Fruit fly (Drosophila melanogaster) whole organism, wandering third instar larva: Measurements from ENCODE around the gene janB.
A peak's percentile ranks its signal among the peaks of the same experiment; 100 is the strongest.

ENCODE experiments used
- Abd-B ChIP-seq: fragments of >200 bp; optimal IDR thresholded peaks from 2 replicates; lab custom pipeline; 2017; ENCODE audit warnings: missing biosample characterization, missing genetic modification characterization
- CG32264 ChIP-seq: fragments of 200-800 bp; sonication (Bioruptor generic); optimal IDR thresholded peaks from 2 replicates; lab custom pipeline; 2016; ENCODE audit warnings: missing biosample characterization, missing genetic modification characterization
- CrebA ChIP-seq: fragments of 200-800 bp; sonication (Bioruptor generic); optimal IDR thresholded peaks from 2 replicates; lab custom pipeline; 2016; ENCODE audit warnings: missing biosample characterization, mild to moderate bottlenecking, missing genetic modification characterization, borderline replicate concordance
- Dfd ChIP-seq: fragments of >200 bp; optimal IDR thresholded peaks from 2 replicates; lab custom pipeline; 2017; ENCODE audit warnings: missing biosample characterization, missing genetic modification characterization
- Dif ChIP-seq: fragments of 200-275, 200-300 bp; sonication (Bioruptor generic); optimal IDR thresholded peaks from 2 replicates; lab custom pipeline; 2018; ENCODE audit warnings: missing biosample characterization, missing genetic modification characterization; ENCODE audit not compliant: partially characterized antibody
- GATAd ChIP-seq: sonication (Bioruptor generic); optimal IDR thresholded peaks from 2 replicates; lab custom pipeline; 2016; ENCODE audit warnings: missing biosample characterization, missing genetic modification characterization
- HLH106 ChIP-seq: fragments of 200-800 bp; optimal IDR thresholded peaks from 3 replicates; lab custom pipeline; 2019; ENCODE audit warnings: missing biosample characterization, mild to moderate bottlenecking, missing genetic modification characterization, moderate library complexity
- Hnf4 ChIP-seq: fragments of 200-800 bp; sonication (Bioruptor generic); optimal IDR thresholded peaks from 2 replicates; lab custom pipeline; 2016; ENCODE audit warnings: missing biosample characterization, mild to moderate bottlenecking, missing genetic modification characterization
- Hr78 ChIP-seq: fragments of >200 bp; optimal IDR thresholded peaks from 2 replicates; lab custom pipeline; 2017; ENCODE audit warnings: missing biosample characterization, missing genetic modification characterization
- Hr83 ChIP-seq: fragments of 200-300 bp; sonication (Bioruptor generic); optimal IDR thresholded peaks from 2 replicates; lab custom pipeline; 2016; ENCODE audit warnings: missing biosample characterization, mild to moderate bottlenecking, missing genetic modification characterization, moderate library complexity; ENCODE audit not compliant: poor library complexity, severe bottlenecking
- Jra ChIP-seq: sonication (Bioruptor generic); optimal IDR thresholded peaks from 2 replicates; lab custom pipeline; 2016; ENCODE audit warnings: missing biosample characterization, missing genetic modification characterization
- Mio ChIP-seq: sonication (Bioruptor generic); optimal IDR thresholded peaks from 2 replicates; lab custom pipeline; 2016; ENCODE audit warnings: missing biosample characterization, missing genetic modification characterization
- Myc ChIP-seq: fragments of >200 bp; optimal IDR thresholded peaks from 2 replicates; lab custom pipeline; 2017
- N ChIP-seq: fragments of >200 bp; optimal IDR thresholded peaks from 2 replicates; lab custom pipeline; 2018; ENCODE audit warnings: missing biosample characterization, missing external identifiers, missing genetic modification characterization
- OdsH ChIP-seq: fragments of 200-800 bp; sonication (Bioruptor generic); optimal IDR thresholded peaks from 2 replicates; lab custom pipeline; 2016; ENCODE audit warnings: missing biosample characterization, mild to moderate bottlenecking, missing genetic modification characterization
- Rel ChIP-seq, 2 experiments: fragments of 200-800 bp; sonication (Bioruptor generic) in 1 of 2; optimal IDR thresholded peaks; 2 replicates in 1 of 2; 3 replicates in 1 of 2; lab custom pipeline; 2016 to 2019; ENCODE audit warnings: mild to moderate bottlenecking in 2 of 2, missing biosample characterization in 2 of 2, missing genetic modification characterization in 2 of 2, moderate library complexity in 1 of 2
- Sp1 ChIP-seq: fragments of 200-800 bp; sonication (Bioruptor generic); optimal IDR thresholded peaks from 3 replicates; lab custom pipeline; 2019; ENCODE audit warnings: missing biosample characterization, mild to moderate bottlenecking, missing genetic modification characterization, moderate library complexity
- Vsx2 ChIP-seq: fragments of 200-300, 225-300 bp; sonication (Bioruptor generic); optimal IDR thresholded peaks from 2 replicates; lab custom pipeline; 2018; ENCODE audit warnings: missing biosample characterization, missing genetic modification characterization; ENCODE audit not compliant: partially characterized antibody
- br ChIP-seq: fragments of 200-800 bp; sonication (Bioruptor generic); optimal IDR thresholded peaks from 2 replicates; lab custom pipeline; 2016; ENCODE audit warnings: missing biosample characterization, missing genetic modification characterization
- brk ChIP-seq: fragments of 200-800 bp; sonication (Bioruptor generic); optimal IDR thresholded peaks from 2 replicates; lab custom pipeline; 2016; ENCODE audit warnings: missing biosample characterization, mild to moderate bottlenecking, missing genetic modification characterization
- dl ChIP-seq, 2 experiments: fragments of 175-275, 200-275 bp in 1 of 2; fragments of 200-275 bp in 1 of 2; sonication (Bioruptor generic); optimal IDR thresholded peaks; lab custom pipeline; 2018; ENCODE audit warnings: mild to moderate bottlenecking in 2 of 2, missing biosample characterization in 2 of 2, missing genetic modification characterization in 2 of 2, moderate library complexity in 2 of 2; ENCODE audit not compliant: partially characterized antibody in 2 of 2, insufficient read depth in 1 of 2
- dmrt93B ChIP-seq: fragments of 200-800 bp; sonication (Bioruptor generic); optimal IDR thresholded peaks from 2 replicates; lab custom pipeline; 2018; ENCODE audit warnings: missing biosample characterization, mild to moderate bottlenecking, missing genetic modification characterization
- dsf ChIP-seq: sonication (Bioruptor generic); optimal IDR thresholded peaks from 2 replicates; lab custom pipeline; 2016; ENCODE audit warnings: missing biosample characterization, missing genetic modification characterization, borderline replicate concordance
- ey ChIP-seq: fragments of 200-800 bp; sonication (Bioruptor generic); optimal IDR thresholded peaks from 2 replicates; lab custom pipeline; 2016; ENCODE audit warnings: missing biosample characterization, missing genetic modification characterization
- foxo ChIP-seq, 2 experiments: fragments of 200-800 bp; sonication (Bioruptor generic); optimal IDR thresholded peaks; 2 replicates in 1 of 2; 3 replicates in 1 of 2; lab custom pipeline; 2016 to 2017; ENCODE audit warnings: missing biosample characterization in 2 of 2, missing genetic modification characterization in 2 of 2
- fru ChIP-seq: fragments of 200-800 bp; sonication (Bioruptor generic); optimal IDR thresholded peaks from 3 replicates; lab custom pipeline; 2016; ENCODE audit warnings: missing biosample characterization, mild to moderate bottlenecking, missing genetic modification characterization
- h ChIP-seq: fragments of 200-800 bp; sonication (Bioruptor generic); optimal IDR thresholded peaks from 3 replicates; lab custom pipeline; 2016; ENCODE audit warnings: missing biosample characterization, mild to moderate bottlenecking, missing genetic modification characterization
- jim ChIP-seq: fragments of 175-275, 200-325 bp; sonication (Bioruptor generic); optimal IDR thresholded peaks from 2 replicates; lab custom pipeline; 2016; ENCODE audit warnings: missing biosample characterization, mild to moderate bottlenecking, missing genetic modification characterization
- lola ChIP-seq: fragments of >200 bp; optimal IDR thresholded peaks from 2 replicates; lab custom pipeline; 2017; ENCODE audit warnings: missing biosample characterization, missing genetic modification characterization
- pan ChIP-seq: fragments of >200 bp; optimal IDR thresholded peaks from 2 replicates; lab custom pipeline; 2017
- rgr ChIP-seq: fragments of 200-800 bp; sonication (Bioruptor generic); optimal IDR thresholded peaks from 3 replicates; lab custom pipeline; 2016; ENCODE audit warnings: missing biosample characterization, mild to moderate bottlenecking, missing genetic modification characterization
- sv ChIP-seq: fragments of 200-800 bp; sonication (Bioruptor generic); optimal IDR thresholded peaks from 3 replicates; lab custom pipeline; 2016; ENCODE audit warnings: missing biosample characterization, missing genetic modification characterization
- tai ChIP-seq: sonication (Bioruptor generic); optimal IDR thresholded peaks from 2 replicates; lab custom pipeline; 2016; ENCODE audit warnings: missing biosample characterization, missing genetic modification characterization
- usp ChIP-seq: fragments of >200 bp; optimal IDR thresholded peaks from 2 replicates; lab custom pipeline; 2017; ENCODE audit warnings: missing biosample characterization, missing genetic modification characterization
- woc ChIP-seq: sonication (Bioruptor generic); optimal IDR thresholded peaks from 2 replicates; lab custom pipeline; 2016; ENCODE audit warnings: missing biosample characterization, mild to moderate bottlenecking, missing genetic modification characterization

The janB gene

dm6 chr3R:30014977-30015514, 23.5 kb downstream of the janB start, which contains the start of gene CG7920 (continued):
- TF ChIP-seq Mio (GFP tag; lab: Kevin White, UChicago): no peak
- peak; percentile 3 for TF ChIP-seq ey (GFP tag; lab: Kevin White, UChicago)
- no peak for TF ChIP-seq CrebA (GFP tag; lab: Kevin White, UChicago)
- TF ChIP-seq Vsx2 (GFP tag; lab: Kevin White, UChicago): peak; percentile 61
- no peak for TF ChIP-seq dmrt93B (GFP tag; lab: Kevin White, UChicago)
- peak; percentile 51 for TF ChIP-seq h
- TF ChIP-seq Dfd (GFP tag; lab: Kevin White, UChicago): no peak
- no peak for TF ChIP-seq dl (GFP tag; optimal IDR thresholded peaks at IDR 0.05; lab: Kevin White, UChicago; ENCODE audit: insufficient read depth in 1 of 2, partially characterized antibody in 2 of 2)
- peak; percentile 82 for TF ChIP-seq GATAd
- no peak for TF ChIP-seq tai

dm6 chr3R:30014480-30014879, 24.0 kb downstream of the janB start:
- TF ChIP-seq woc (no peak), ey (GFP tag; lab: Kevin White, UChicago) (no peak), tai (no peak), dsf (GFP tag; lab: Kevin White, UChicago) (no peak), lola (GFP tag; lab: Kevin White, UChicago) (no peak), Sp1 (no peak), Abd-B (GFP tag; lab: Kevin White, UChicago) (no peak), brk (GFP tag; lab: Kevin White, UChicago) (no peak), Myc (no peak)

dm6 chr3R:30013909-30014308, 24.6 kb downstream of the janB start:
- TF ChIP-seq tai (no peak), N (GFP tag; lab: Kevin White, UChicago) (no peak), dsf (GFP tag; lab: Kevin White, UChicago) (no peak), HLH106 (no peak), sv (no peak), CrebA (GFP tag; lab: Kevin White, UChicago) (no peak), Rel (GFP tag; optimal IDR thresholded peaks at IDR 0.05; lab: Kevin White, UChicago) (no peak), Rel (tag; optimal IDR thresholded peaks at IDR 0.05; lab: Kevin White, UChicago) (no peak), fru (GFP tag; lab: Kevin White, UChicago) (no peak), Hr78 (GFP tag; lab: Kevin White, UChicago) (no peak), Vsx2 (GFP tag; lab: Kevin White, UChicago) (no peak), Jra (no peak), ey (GFP tag; lab: Kevin White, UChicago) (no peak), lola (GFP tag; lab: Kevin White, UChicago) (no peak), Dfd (GFP tag; lab: Kevin White, UChicago) (no peak), woc (no peak), Hnf4 (no peak), Hr83 (GFP tag; lab: Kevin White, UChicago) (no peak), foxo (GFP tag; optimal IDR thresholded peaks at IDR 0.05; lab: Kevin White, UChicago) (no peak), pan (lab: Kevin White, UChicago) (no peak), br (GFP tag; lab: Kevin White, UChicago) (no peak)

DNA sequence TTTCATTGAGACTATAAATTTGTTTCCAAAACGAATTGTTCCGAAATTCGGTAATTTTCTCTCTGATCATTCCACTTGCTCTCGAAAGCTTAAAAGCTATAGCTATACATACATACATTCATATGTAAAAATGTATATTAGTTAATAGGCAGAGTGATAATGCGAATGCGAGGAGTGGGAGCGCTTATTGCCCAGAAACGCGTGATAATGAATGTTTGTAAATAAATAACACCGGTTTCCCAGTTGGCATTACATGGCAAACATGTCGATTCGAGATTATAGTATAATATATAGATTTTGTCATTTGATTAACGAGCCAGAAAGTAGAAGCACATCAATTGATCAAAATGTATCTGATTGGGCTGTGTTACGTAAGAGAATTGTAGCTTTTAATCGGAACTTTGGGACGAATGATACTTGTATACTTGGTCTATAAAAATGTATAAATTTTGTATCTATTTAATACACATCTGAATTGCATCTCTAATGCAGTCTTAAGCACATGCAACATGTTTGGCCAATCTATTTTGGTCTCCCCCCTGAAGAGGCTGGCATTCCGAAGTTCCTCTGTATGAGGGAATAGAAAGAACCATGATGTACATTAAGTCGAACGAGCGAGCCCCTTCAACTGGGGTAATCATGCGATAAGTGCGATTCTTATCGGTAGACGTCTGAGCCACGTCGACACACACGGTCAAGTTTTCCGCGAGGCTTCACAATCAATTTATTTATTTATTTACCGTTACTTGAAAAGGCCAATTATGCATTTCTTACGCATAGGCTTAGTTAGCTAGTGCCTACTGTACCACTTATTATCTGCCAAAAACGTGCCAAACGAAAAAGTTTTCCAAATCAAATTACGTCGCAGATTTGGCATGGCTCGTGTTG, 25.7 kb downstream of the janB start:
- TF ChIP-seq CrebA (GFP tag; lab: Kevin White, UChicago) (no peak), Hr83 (GFP tag; lab: Kevin White, UChicago) (no peak), Vsx2 (GFP tag; lab: Kevin White, UChicago) (no peak), usp (GFP tag; lab: Kevin White, UChicago) (no peak), tai (no peak), Abd-B (GFP tag; lab: Kevin White, UChicago) (no peak), Hnf4 (peak; percentile 27), Dif (no peak), Mio (GFP tag; lab: Kevin White, UChicago) (no peak), h (peak; percentile 68), br (GFP tag; lab: Kevin White, UChicago) (peak; percentile 25), jim (GFP tag; lab: Kevin White, UChicago) (no peak), HLH106 (no peak), foxo (GFP tag; optimal IDR thresholded peaks at IDR 0.05; lab: Kevin White, UChicago) (peak in 1 of 2 experiments; percentile 67), OdsH (peak; percentile 38), CG32264 (no peak), fru (GFP tag; lab: Kevin White, UChicago) (peak; percentile 32), ey (GFP tag; lab: Kevin White, UChicago) (peak; percentile 44), rgr (GFP tag; lab: Kevin White, UChicago) (peak; percentile 12), Hr78 (GFP tag; lab: Kevin White, UChicago) (no peak), Dfd (GFP tag; lab: Kevin White, UChicago) (no peak)
